Fruit fly (Drosophila melanogaster) whole organism, adult: ENCODE results near the gene SkpE.

Source experiments
- CG5204 ChIP-seq: fragments of 200-800 bp; sonication (Bioruptor generic); optimal IDR thresholded peaks from 2 replicates; lab custom pipeline; 2016; ENCODE audit warnings: missing biosample characterization, missing genetic modification characterization
- cnc ChIP-seq, 2 experiments: fragments of >200 bp; optimal IDR thresholded peaks; 2 replicates each; lab custom pipeline; 2017
- kay ChIP-seq: fragments of 200-800 bp; sonication (Bioruptor generic); peaks from one replicate; lab custom pipeline; 2016; ENCODE audit warnings: missing biosample characterization, missing genetic modification characterization, borderline replicate concordance
- ovo ChIP-seq: fragments of 200-800 bp; sonication (Bioruptor generic); optimal IDR thresholded peaks from 2 replicates; lab custom pipeline; 2016; ENCODE audit warnings: missing biosample characterization, missing genetic modification characterization
- pad ChIP-seq: fragments of 200-800 bp; sonication (Bioruptor generic); optimal IDR thresholded peaks from 3 replicates; lab custom pipeline; 2017; ENCODE audit warnings: missing biosample characterization, missing genetic modification characterization, mild to moderate bottlenecking, moderate library complexity, missing genetic modification reagents

dm6 chrX:19866145-19866972, 42.5 kb upstream of the SkpE start, which contains the start of gene Hers:
- no peak for TF ChIP-seq pad (GFP tag; lab: Kevin White, UChicago)
- no peak for TF ChIP-seq CG5204 (GFP tag; lab: Kevin White, UChicago)
- no peak for TF ChIP-seq ovo (GFP tag; lab: Kevin White, UChicago)
- no peak for TF ChIP-seq cnc (optimal IDR thresholded peaks at IDR 0.05; lab: Kevin White, UChicago)
- no peak for TF ChIP-seq kay (GFP tag; lab: Kevin White, UChicago)
